Worm (Caenorhabditis elegans) whole organism, L4/young adult: Measurements from ENCODE around the gene F15H10.10.

Source experiments
- W03F9.2 ChIP-seq: fragments of 150-350 bp; optimal IDR thresholded peaks from 2 replicates; lab custom pipeline; 2014; ENCODE audit warnings: missing biosample characterization, missing genetic modification characterization
- him-1 ChIP-seq: sonication (generic microtip); optimal IDR thresholded peaks from 2 replicates; lab custom pipeline; 2016; ENCODE audit warnings: missing genotype, missing genetic modification reagents, missing genetic modification characterization, missing compliant biosample characterization

ce11 chrV:10464746-10465145 lies 47.9 kb upstream of the F15H10.10 start:
- TF ChIP-seq him-1 (tag; lab: Kevin White, UChicago) (no peak), W03F9.2 (no peak)
